4 fruit fly cellular contexts compared by ENCODE assay signal in the genomic region with DNA sequence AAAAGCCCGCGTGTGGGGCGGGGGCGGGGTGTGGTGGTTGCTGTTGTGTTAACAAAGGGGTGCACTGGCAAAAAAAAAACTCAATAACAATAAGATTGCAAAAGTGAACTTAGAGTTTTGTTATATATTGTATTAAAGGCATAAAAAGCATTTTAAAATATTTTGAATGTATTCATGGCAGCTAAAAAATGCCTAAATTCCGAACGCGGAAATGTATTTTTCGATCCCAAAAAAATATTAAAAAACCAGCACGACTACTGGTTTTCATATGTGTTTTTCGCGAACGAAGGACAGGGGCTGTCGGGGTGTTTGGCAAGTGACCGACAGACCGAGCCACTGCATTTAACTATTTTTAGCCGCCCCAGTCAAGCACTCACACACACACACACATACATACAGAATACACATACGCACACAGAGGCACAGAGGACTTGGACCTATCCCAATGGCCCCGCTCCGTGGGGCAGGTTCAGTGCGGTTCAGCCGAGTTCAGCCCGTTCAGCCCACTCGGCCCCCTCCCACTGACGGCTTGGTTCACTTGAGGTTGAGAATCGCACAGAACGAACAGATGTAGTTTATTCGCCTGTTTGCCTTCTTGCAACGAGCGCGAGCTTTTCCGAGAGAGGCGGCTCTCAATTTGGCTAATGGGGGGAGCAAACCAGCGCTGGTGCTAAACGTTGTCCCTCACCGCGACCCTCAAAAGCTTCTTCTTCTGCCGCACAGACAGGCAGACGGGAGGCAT.
A peak's percentile ranks its signal among the peaks of the same experiment; 100 is the strongest.
TF ChIP-seq lines count a peak whose summit lies in the region.

No protein-coding gene starts in this region.

- TF ChIP-seq CTCF in whole organism, embryonic (GFP tag; optimal IDR thresholded peaks at IDR 0.05; lab: Kevin White, UChicago) = no peak

TF ChIP-seq in whole organism, adult, 20 proteins besides CTCF, POLR2A, EP300 and RAD21:
- peak; percentile 62 for TF ChIP-seq tj (GFP tag; optimal IDR thresholded peaks at IDR 0.05; lab: Kevin White, UChicago)
- no peak for TF ChIP-seq Crg-1 (GFP tag; optimal IDR thresholded peaks at IDR 0.05; lab: Kevin White, UChicago)

TF ChIP-seq in whole organism, embryonic, 481 proteins besides CTCF, POLR2A, EP300 and RAD21 (continues in another document):
- TF ChIP-seq NFAT (GFP tag; IDR thresholded peaks at IDR 0.05; lab: Robert Waterston, UW) (no peak), gem (tag; optimal IDR thresholded peaks at IDR 0.05; lab: Kevin White, UChicago) (peak; percentile 44), seq (GFP tag; IDR thresholded peaks at IDR 0.05; lab: Robert Waterston, UW) (no peak), CG10366 (GFP tag; IDR thresholded peaks at IDR 0.05; lab: Robert Waterston, UW) (peak; percentile 19; the same call in 1 of the 2 replicates), nmo (GFP tag; optimal IDR thresholded peaks at IDR 0.05; lab: Kevin White, UChicago) (peak; percentile 6), ato (GFP tag; IDR thresholded peaks at IDR 0.05; lab: Robert Waterston, UW; ENCODE audit: partially characterized antibody) (no peak), sug (tag; optimal IDR thresholded peaks at IDR 0.05; lab: Kevin White, UChicago) (no peak), Blimp-1 (GFP tag; optimal IDR thresholded peaks at IDR 0.05; lab: Kevin White, UChicago) (peak; percentile 21), wor (GFP tag; IDR thresholded peaks at IDR 0.05; lab: Robert Waterston, UW) (no peak), CG30403 (GFP tag; optimal IDR thresholded peaks at IDR 0.05; lab: Kevin White, UChicago) (peak; percentile 0), CG10565 (GFP tag; optimal IDR thresholded peaks at IDR 0.05; lab: Kevin White, UChicago) (no peak), CG17802 (tag; optimal IDR thresholded peaks at IDR 0.05; lab: Kevin White, UChicago) (no peak), Trl (optimal IDR thresholded peaks at IDR 0.05; lab: Kevin White, UChicago) (peak; percentile 10 to 12), Trl (GFP tag; optimal IDR thresholded peaks at IDR 0.05; lab: Kevin White, UChicago) (no peak), PHDP (tag; optimal IDR thresholded peaks at IDR 0.05; lab: Kevin White, UChicago) (peak; percentile 1), D (optimal IDR thresholded peaks at IDR 0.05; lab: Kevin White, UChicago) (no peak), D (GFP tag; optimal IDR thresholded peaks at IDR 0.05; lab: Kevin White, UChicago) (peak; percentile 5), onecut (GFP tag; IDR thresholded peaks at IDR 0.05; lab: Robert Waterston, UW) (peak; percentile 46; the same call in 1 of the 2 replicates), sr (GFP tag; IDR thresholded peaks at IDR 0.05; lab: Robert Waterston, UW) (0 out of 3 replicates have a peak, but pooled peaks have one; percentile 37), scrt (GFP tag; optimal IDR thresholded peaks at IDR 0.05; lab: Kevin White, UChicago) (no peak), CG7839 (tag; optimal IDR thresholded peaks at IDR 0.05; lab: Kevin White, UChicago) (peak; percentile 12), CG11504 (tag; optimal IDR thresholded peaks at IDR 0.05; lab: Kevin White, UChicago) (peak; percentile 26), CG12659 (GFP tag; optimal IDR thresholded peaks at IDR 0.05; lab: Kevin White, UChicago) (peak; percentile 11), Aef1 (GFP tag; IDR thresholded peaks at IDR 0.05; lab: Robert Waterston, UW) (0 out of 3 replicates have a peak, but pooled peaks have one; percentile 6), ewg (GFP tag; optimal IDR thresholded peaks at IDR 0.05; lab: Kevin White, UChicago) (peak; percentile 1), CG7786 (GFP tag; optimal IDR thresholded peaks at IDR 0.05; lab: Kevin White, UChicago) (no peak)

TF ChIP-seq in whole organism, prepupa, 60 proteins besides CTCF, POLR2A, EP300 and RAD21 (continues in another document):
- peak; percentile 44 for TF ChIP-seq achi (GFP tag; optimal IDR thresholded peaks at IDR 0.05; lab: Kevin White, UChicago)
- peak; percentile 11 for TF ChIP-seq CG6792 (GFP tag; optimal IDR thresholded peaks at IDR 0.05; lab: Kevin White, UChicago)
- TF ChIP-seq CG3919 (GFP tag; optimal IDR thresholded peaks at IDR 0.05; lab: Kevin White, UChicago) = peak; percentile 26
- peak; percentile 60; the same call in 1 of the 3 replicates for TF ChIP-seq CG8119 (GFP tag; IDR thresholded peaks at IDR 0.05; lab: Robert Waterston, UW)
- no peak for TF ChIP-seq spab (GFP tag; optimal IDR thresholded peaks at IDR 0.05; lab: Kevin White, UChicago)
- TF ChIP-seq dsx (GFP tag; optimal IDR thresholded peaks at IDR 0.05; lab: Kevin White, UChicago; ENCODE audit: poor library complexity, severe bottlenecking) = no peak
- TF ChIP-seq CG9139 (GFP tag; optimal IDR thresholded peaks at IDR 0.05; lab: Kevin White, UChicago) = no peak
- no peak for TF ChIP-seq Eip75B (GFP tag; optimal IDR thresholded peaks at IDR 0.05; lab: Kevin White, UChicago)
- no peak for TF ChIP-seq net (GFP tag; optimal IDR thresholded peaks at IDR 0.05; lab: Kevin White, UChicago)
- peak; percentile 13 for TF ChIP-seq topi (GFP tag; optimal IDR thresholded peaks at IDR 0.05; lab: Kevin White, UChicago)
- TF ChIP-seq Eip93F (GFP tag; optimal IDR thresholded peaks at IDR 0.05; lab: Kevin White, UChicago) = no peak
- TF ChIP-seq CG6854 (GFP tag; optimal IDR thresholded peaks at IDR 0.05; lab: Kevin White, UChicago) = no peak
- peak; percentile 42 for TF ChIP-seq OdsH (GFP tag; optimal IDR thresholded peaks at IDR 0.05; lab: Kevin White, UChicago)
- peak; percentile 63 for TF ChIP-seq CG4318 (GFP tag; optimal IDR thresholded peaks at IDR 0.05; lab: Kevin White, UChicago)
- TF ChIP-seq cyc (GFP tag; optimal IDR thresholded peaks at IDR 0.05; lab: Kevin White, UChicago) = no peak
- TF ChIP-seq lz (GFP tag; optimal IDR thresholded peaks at IDR 0.05; lab: Kevin White, UChicago) = no peak
- peak; percentile 26 for TF ChIP-seq CG11902 (GFP tag; optimal IDR thresholded peaks at IDR 0.05; lab: Kevin White, UChicago)
- TF ChIP-seq Lpt (GFP tag; optimal IDR thresholded peaks at IDR 0.05; lab: Kevin White, UChicago) = no peak
- TF ChIP-seq Blimp-1 (GFP tag; optimal IDR thresholded peaks at IDR 0.05; lab: Kevin White, UChicago) = no peak
- TF ChIP-seq Sox15 (GFP tag; optimal IDR thresholded peaks at IDR 0.05; lab: Kevin White, UChicago) = no peak
- peak; percentile 3 for TF ChIP-seq Met (GFP tag; optimal IDR thresholded peaks at IDR 0.05; lab: Kevin White, UChicago)
- TF ChIP-seq Smox (GFP tag; optimal IDR thresholded peaks at IDR 0.05; lab: Kevin White, UChicago) = no peak
- TF ChIP-seq pdm3 (GFP tag; optimal IDR thresholded peaks at IDR 0.05; lab: Kevin White, UChicago) = peak; percentile 22
- TF ChIP-seq CG11294 (GFP tag; IDR thresholded peaks at IDR 0.05; lab: Robert Waterston, UW) = peak; percentile 44; the same call in 1 of the 2 replicates
- TF ChIP-seq CG6808 (GFP tag; optimal IDR thresholded peaks at IDR 0.05; lab: Kevin White, UChicago) = no peak
- no peak for TF ChIP-seq CG31627 (GFP tag; optimal IDR thresholded peaks at IDR 0.05; lab: Kevin White, UChicago)
- TF ChIP-seq esn (GFP tag; optimal IDR thresholded peaks at IDR 0.05; lab: Kevin White, UChicago) = peak; percentile 0
- no peak for TF ChIP-seq Hr39 (GFP tag; optimal IDR thresholded peaks at IDR 0.05; lab: Kevin White, UChicago)

TF ChIP-seq in whole organism, pupa, 21 proteins besides CTCF, POLR2A, EP300 and RAD21:
- TF ChIP-seq Pif1A (GFP tag; optimal IDR thresholded peaks at IDR 0.05; lab: Kevin White, UChicago) (no peak), fd96Ca (GFP tag; IDR thresholded peaks at IDR 0.05; lab: Robert Waterston, UW) (peak; percentile 48; the same call in 2 of the 3 replicates), Snoo (tag; optimal IDR thresholded peaks at IDR 0.05; lab: Kevin White, UChicago) (no peak), CG15710 (tag; optimal IDR thresholded peaks at IDR 0.05; lab: Kevin White, UChicago) (peak; percentile 15), CG8159 (tag; optimal IDR thresholded peaks at IDR 0.05; lab: Kevin White, UChicago) (peak; percentile 41), CG13204 (GFP tag; optimal IDR thresholded peaks at IDR 0.05; lab: Kevin White, UChicago) (peak; percentile 37), CG9948 (tag; optimal IDR thresholded peaks at IDR 0.05; lab: Kevin White, UChicago) (peak; percentile 7), CG17806 (tag; optimal IDR thresholded peaks at IDR 0.05; lab: Kevin White, UChicago) (peak; percentile 8), CG14655 (GFP tag; optimal IDR thresholded peaks at IDR 0.05; lab: Kevin White, UChicago) (peak; percentile 45), CG34367 (tag; optimal IDR thresholded peaks at IDR 0.05; lab: Kevin White, UChicago) (no peak), rn (GFP tag; IDR thresholded peaks at IDR 0.05; lab: Robert Waterston, UW) (peak; percentile 14; the same call in 1 of the 2 replicates), gl (tag; optimal IDR thresholded peaks at IDR 0.05; lab: Kevin White, UChicago) (no peak), CG12605 (GFP tag; IDR thresholded peaks at IDR 0.05; lab: Robert Waterston, UW) (0 out of 2 replicates have a peak, but pooled peaks have one; percentile 4), EcR (GFP tag; optimal IDR thresholded peaks at IDR 0.05; lab: Kevin White, UChicago) (peak; percentile 65), CG4496 (GFP tag; IDR thresholded peaks at IDR 0.05; lab: Robert Waterston, UW) (peak; percentile 67), CG32121 (GFP tag; IDR thresholded peaks at IDR 0.05; lab: Robert Waterston, UW) (peak; percentile 73), CG8301 (tag; optimal IDR thresholded peaks at IDR 0.05; lab: Kevin White, UChicago) (peak; percentile 61), Pif1B (GFP tag; optimal IDR thresholded peaks at IDR 0.05; lab: Kevin White, UChicago) (no peak), Ets98B (GFP tag; IDR thresholded peaks at IDR 0.05; lab: Robert Waterston, UW) (peak; percentile 50), D1 (tag; optimal IDR thresholded peaks at IDR 0.05; lab: Kevin White, UChicago) (no peak), CG10348 (GFP tag; IDR thresholded peaks at IDR 0.05; lab: Robert Waterston, UW) (no peak)
